Fruit fly (Drosophila melanogaster): Measurements from ENCODE around the gene CG13693.

CG13693 gene

DNA sequence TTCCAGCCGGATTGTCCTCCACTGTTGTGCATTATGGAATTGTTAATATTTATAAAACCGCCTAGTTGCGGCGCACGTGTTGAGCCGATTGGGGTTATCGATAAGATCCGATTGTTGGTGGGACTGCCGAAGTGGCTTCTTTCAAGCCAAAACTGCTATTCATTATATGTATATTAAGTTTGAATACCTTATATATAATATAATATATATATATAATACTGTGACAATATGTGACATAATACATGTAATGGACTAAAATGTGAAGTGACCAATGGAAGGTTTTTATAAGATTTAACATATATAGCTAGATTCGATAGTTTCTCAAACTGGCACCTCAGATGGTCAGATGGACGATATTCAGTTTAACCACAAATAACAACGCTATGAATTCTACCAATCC is 41.3 kb downstream of the CG13693 start, which contains the start of the genes mbm and CG11555 (continued):
- TF ChIP-seq CG10543 (GFP tag; optimal IDR thresholded peaks at IDR 0.05) (peak; percentile 11), bsh (GFP tag; optimal IDR thresholded peaks at IDR 0.05) (peak in 1 of 2 experiments; percentile 24), row (GFP tag; IDR thresholded peaks at IDR 0.05) (peak; percentile 80), E2f2 (GFP tag; IDR thresholded peaks at IDR 0.05) (0 out of 2 replicates have a peak, but pooled peaks have one; percentile 27), slou (GFP tag; optimal IDR thresholded peaks at IDR 0.05) (no peak), CG13287 (GFP tag; IDR thresholded peaks at IDR 0.05; ENCODE audit: partially characterized antibody) (peak; percentile 73), CG14014 (GFP tag; IDR thresholded peaks at IDR 0.05) (no peak), MBD-R2 (GFP tag; IDR thresholded peaks at IDR 0.05) (peak; percentile 74; the same call in 1 of the 2 replicates), Meics (GFP tag; optimal IDR thresholded peaks at IDR 0.05) (peak; percentile 40), Ravus (GFP tag; IDR thresholded peaks at IDR 0.05) (no peak), CG3995 (GFP tag; optimal IDR thresholded peaks at IDR 0.05) (peak; percentile 46), zf30C (GFP tag; optimal IDR thresholded peaks at IDR 0.05) (no peak), CG10147 (GFP tag; optimal IDR thresholded peaks at IDR 0.05) (peak; percentile 51), kah (GFP tag; optimal IDR thresholded peaks at IDR 0.05) (peak; percentile 14), sr (GFP tag; IDR thresholded peaks at IDR 0.05) (no peak), CG13894 (tag; optimal IDR thresholded peaks at IDR 0.05) (no peak), Hmx (GFP tag; optimal IDR thresholded peaks at IDR 0.05) (no peak), phol (tag; optimal IDR thresholded peaks at IDR 0.05) (peak; percentile 56), CG18599 (GFP tag; optimal IDR thresholded peaks at IDR 0.05) (peak; percentile 34), twi (tag; optimal IDR thresholded peaks at IDR 0.05) (peak; percentile 44), CG10565 (GFP tag; optimal IDR thresholded peaks at IDR 0.05) (no peak), CrebB (tag; optimal IDR thresholded peaks at IDR 0.05) (no peak), Doc3 (GFP tag; IDR thresholded peaks at IDR 0.05; ENCODE audit: partially characterized antibody) (peak; percentile 61), CG17361 (GFP tag; IDR thresholded peaks at IDR 0.05) (peak; percentile 44; the same call in 1 of the 3 replicates), chm (GFP tag; IDR thresholded peaks at IDR 0.05) (no peak), CG15601 (tag; optimal IDR thresholded peaks at IDR 0.05) (peak; percentile 34), bbx (GFP tag; IDR thresholded peaks at IDR 0.05; ENCODE audit: partially characterized antibody) (peak; percentile 29), CG34224 (GFP tag; IDR thresholded peaks at IDR 0.05; ENCODE audit: partially characterized antibody) (peak; percentile 53; the same call in 2 of the 3 replicates), CG30020 (tag; optimal IDR thresholded peaks at IDR 0.05) (peak; percentile 59), CG13296 (GFP tag; optimal IDR thresholded peaks at IDR 0.05) (peak; percentile 40), hb (GFP tag; IDR thresholded peaks at IDR 0.05; ENCODE audit: partially characterized antibody) (peak; percentile 51; the same call in 1 of the 3 replicates), crp (GFP tag; optimal IDR thresholded peaks at IDR 0.05) (peak in 1 of 2 experiments; percentile 43), dysf (GFP tag; IDR thresholded peaks at IDR 0.05) (peak; percentile 24; the same call in 1 of the 3 replicates), lola (GFP tag; optimal IDR thresholded peaks at IDR 0.05) (peak in 1 of 3 experiments; percentile 15), Usf (GFP tag; optimal IDR thresholded peaks at IDR 0.05) (no peak), hth (optimal IDR thresholded peaks at IDR 0.05) (no peak), lbe (GFP tag; optimal IDR thresholded peaks at IDR 0.05) (no peak), CG10959 (GFP tag; IDR thresholded peaks at IDR 0.05) (no peak), chif (GFP tag; optimal IDR thresholded peaks at IDR 0.05) (no peak), CG2199 (GFP tag; IDR thresholded peaks at IDR 0.05) (no peak), CG6791 (GFP tag; IDR thresholded peaks at IDR 0.05; ENCODE audit: partially characterized antibody) (no peak), CG2129 (GFP tag; IDR thresholded peaks at IDR 0.05; ENCODE audit: partially characterized antibody) (no peak), CG31224 (GFP tag; IDR thresholded peaks at IDR 0.05) (0 out of 2 replicates have a peak, but pooled peaks have one; percentile 15), CG9932 (GFP tag; IDR thresholded peaks at IDR 0.05) (no peak), CG13775 (GFP tag; optimal IDR thresholded peaks at IDR 0.05) (peak; percentile 34), ash1 (GFP tag; optimal IDR thresholded peaks at IDR 0.05) (no peak), ind (GFP tag; optimal IDR thresholded peaks at IDR 0.05) (no peak), Dp (GFP tag; optimal IDR thresholded peaks at IDR 0.05) (peak; percentile 25), CG14965 (GFP tag; optimal IDR thresholded peaks at IDR 0.05; ENCODE audit: borderline replicate concordance) (no peak)

Measured in whole organism, embryonic.